Fruit fly (Drosophila melanogaster): ENCODE measurements around the gene mtrm.

The mtrm gene

DNA sequence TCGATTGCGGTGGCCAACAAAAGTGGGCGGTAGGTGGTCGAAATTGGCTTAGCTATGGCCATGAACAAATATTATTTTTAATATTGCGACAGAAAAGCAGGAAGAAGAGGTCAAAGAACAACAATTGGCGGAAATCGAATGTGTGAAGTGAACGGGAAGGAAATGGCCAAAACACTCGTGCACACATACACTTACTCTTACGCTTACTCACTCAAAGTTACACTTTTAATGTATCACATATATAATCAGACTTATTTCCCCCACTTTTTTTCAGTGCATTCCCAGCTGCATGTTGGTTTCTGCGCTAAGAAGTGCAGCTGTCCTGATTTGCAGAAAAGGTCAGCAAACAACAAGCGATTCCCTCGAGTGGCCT lies 35.7 kb downstream of the mtrm start:
- TF ChIP-seq CG15479 (GFP tag; optimal IDR thresholded peaks at IDR 0.05), result no peak
- TF ChIP-seq sisA (GFP tag; IDR thresholded peaks at IDR 0.05), result 0 out of 2 replicates have a peak, but pooled peaks have one; percentile 10
- TF ChIP-seq CG1647 (GFP tag; optimal IDR thresholded peaks at IDR 0.05), result peak; percentile 34
- TF ChIP-seq CG4707 (GFP tag; optimal IDR thresholded peaks at IDR 0.05), result no peak
- TF ChIP-seq CG8944 (GFP tag; optimal IDR thresholded peaks at IDR 0.05), result no peak
- peak; percentile 0 for TF ChIP-seq grau (tag; optimal IDR thresholded peaks at IDR 0.05)
- TF ChIP-seq CG4854 (GFP tag; optimal IDR thresholded peaks at IDR 0.05), result no peak
- TF ChIP-seq Dfd (GFP tag; optimal IDR thresholded peaks at IDR 0.05), result no peak
- TF ChIP-seq H15 (GFP tag; IDR thresholded peaks at IDR 0.05), result no peak
- TF ChIP-seq Abd-B (GFP tag; optimal IDR thresholded peaks at IDR 0.05), result no peak
- TF ChIP-seq CG12104 (GFP tag; optimal IDR thresholded peaks at IDR 0.05), result peak; percentile 29
- TF ChIP-seq Oli (tag; optimal IDR thresholded peaks at IDR 0.05), result peak; percentile 28
- TF ChIP-seq CG8290 (GFP tag; optimal IDR thresholded peaks at IDR 0.05), result no peak
- TF ChIP-seq CG8290 (tag; optimal IDR thresholded peaks at IDR 0.05), result no peak
- peak; percentile 40 for TF ChIP-seq CG10979 (tag; optimal IDR thresholded peaks at IDR 0.05)
- TF ChIP-seq CG7556 (GFP tag; optimal IDR thresholded peaks at IDR 0.05), result peak; percentile 55
- TF ChIP-seq CG12071 (GFP tag; optimal IDR thresholded peaks at IDR 0.05), result peak; percentile 14
- no peak for TF ChIP-seq CG10366 (GFP tag; IDR thresholded peaks at IDR 0.05)
- peak; percentile 15 for TF ChIP-seq ind (GFP tag; optimal IDR thresholded peaks at IDR 0.05)
- TF ChIP-seq Pdp1 (GFP tag; optimal IDR thresholded peaks at IDR 0.05), result peak in 1 of 2 experiments; percentile 17
- no peak for TF ChIP-seq CG15011 (GFP tag; optimal IDR thresholded peaks at IDR 0.05)
- peak; percentile 30 for TF ChIP-seq CG4820 (GFP tag; optimal IDR thresholded peaks at IDR 0.05)
- TF ChIP-seq unpg (GFP tag; optimal IDR thresholded peaks at IDR 0.05), result peak; percentile 25
- TF ChIP-seq CG2712 (tag; optimal IDR thresholded peaks at IDR 0.05), result peak; percentile 10
- no peak for TF ChIP-seq trem (tag; optimal IDR thresholded peaks at IDR 0.05)
- TF ChIP-seq NC2α (GFP tag; optimal IDR thresholded peaks at IDR 0.05), result no peak
- TF ChIP-seq CG12659 (GFP tag; optimal IDR thresholded peaks at IDR 0.05), result no peak
- no peak for TF ChIP-seq btn (GFP tag; optimal IDR thresholded peaks at IDR 0.05)
- peak; percentile 66 for TF ChIP-seq CG30403 (GFP tag; optimal IDR thresholded peaks at IDR 0.05)
- peak; percentile 50 for TF ChIP-seq CG11504 (tag; optimal IDR thresholded peaks at IDR 0.05)
- peak; percentile 32; the same call in 2 of the 4 replicates for TF ChIP-seq Gug (GFP tag; IDR thresholded peaks at IDR 0.05)
- TF ChIP-seq CG10565 (GFP tag; optimal IDR thresholded peaks at IDR 0.05), result no peak
- no peak for TF ChIP-seq tio (GFP tag; optimal IDR thresholded peaks at IDR 0.05)
- TF ChIP-seq bcd (GFP tag; optimal IDR thresholded peaks at IDR 0.05), result peak; percentile 9
- TF ChIP-seq az2 (GFP tag; optimal IDR thresholded peaks at IDR 0.05), result peak; percentile 17
- TF ChIP-seq Side (GFP tag; optimal IDR thresholded peaks at IDR 0.05), result no peak
- peak; percentile 43 for TF ChIP-seq Hmr (GFP tag; optimal IDR thresholded peaks at IDR 0.05)
- no peak for TF ChIP-seq sc (optimal IDR thresholded peaks at IDR 0.05)
- no peak for TF ChIP-seq sc (GFP tag; optimal IDR thresholded peaks at IDR 0.05)
- TF ChIP-seq HLH3B (GFP tag; IDR thresholded peaks at IDR 0.05), result no peak
- TF ChIP-seq al (GFP tag; IDR thresholded peaks at IDR 0.05), result no peak
- TF ChIP-seq CG9727 (GFP tag; optimal IDR thresholded peaks at IDR 0.05), result peak; percentile 49
- TF ChIP-seq chif (GFP tag; optimal IDR thresholded peaks at IDR 0.05), result peak in 1 of 2 experiments; percentile 4
- TF ChIP-seq Gsc (GFP tag; IDR thresholded peaks at IDR 0.05), result no peak
- TF ChIP-seq CG17912 (GFP tag; optimal IDR thresholded peaks at IDR 0.05), result no peak
- no peak for TF ChIP-seq ham (GFP tag; IDR thresholded peaks at IDR 0.05)
- no peak for TF ChIP-seq cwo (GFP tag; optimal IDR thresholded peaks at IDR 0.05)
- peak; percentile 85 for TF ChIP-seq Med (GFP tag)
- no peak for TF ChIP-seq abd-A (tag; optimal IDR thresholded peaks at IDR 0.05)
- peak in 1 of 3 experiments; percentile 4 for TF ChIP-seq lola (GFP tag; optimal IDR thresholded peaks at IDR 0.05)
- peak; percentile 5 for TF ChIP-seq CG17359 (tag; optimal IDR thresholded peaks at IDR 0.05)
